Fruit fly (Drosophila melanogaster) whole organism, embryonic: ENCODE results near the gene TfAP-2.

ENCODE experiments used
- CG10543 ChIP-seq: fragments of 200-800 bp; sonication (Bioruptor generic); optimal IDR thresholded peaks from 3 replicates; lab custom pipeline; 2017; ENCODE audit warnings: missing biosample characterization, mild to moderate bottlenecking, missing genetic modification characterization, moderate library complexity
- CG10654 ChIP-seq: fragments of 200-800 bp; sonication (Bioruptor generic); optimal IDR thresholded peaks from 2 replicates; lab custom pipeline; 2016; ENCODE audit warnings: missing biosample characterization, missing genetic modification characterization
- CG12659 ChIP-seq: fragments of 200-800 bp; sonication (Bioruptor generic); optimal IDR thresholded peaks from 3 replicates; lab custom pipeline; 2017; ENCODE audit warnings: mild to moderate bottlenecking, missing biosample characterization, missing genetic modification reagents, missing genetic modification characterization
- CG13424 ChIP-seq: fragments of 200-800 bp; sonication (Bioruptor generic); optimal IDR thresholded peaks from 2 replicates; lab custom pipeline; 2019; ENCODE audit warnings: missing biosample characterization, mild to moderate bottlenecking, missing genetic modification characterization, moderate library complexity
- CG1647 ChIP-seq: fragments of 200-800 bp; sonication (Bioruptor generic); optimal IDR thresholded peaks from 3 replicates; lab custom pipeline; 2016; ENCODE audit warnings: missing biosample characterization, missing genetic modification characterization
- CG17186 ChIP-seq: fragments of 200-800 bp; sonication (Bioruptor generic); optimal IDR thresholded peaks from 3 replicates; lab custom pipeline; 2017; ENCODE audit warnings: missing biosample characterization, missing genetic modification reagents, missing genetic modification characterization
- CG2202 ChIP-seq: fragments of 200-800 bp; sonication (Bioruptor generic); optimal IDR thresholded peaks from 2 replicates; lab custom pipeline; 2018; ENCODE audit warnings: missing biosample characterization, mild to moderate bottlenecking, missing genetic modification characterization
- CG2678 ChIP-seq: fragments of 200-800 bp; sonication (Bioruptor generic); optimal IDR thresholded peaks from 3 replicates; lab custom pipeline; 2019; ENCODE audit warnings: missing biosample characterization, mild to moderate bottlenecking, missing genetic modification characterization, moderate library complexity
- CG30020 ChIP-seq: fragments of 200-800 bp; optimal IDR thresholded peaks from 2 replicates; lab custom pipeline; 2019; ENCODE audit warnings: missing biosample characterization, mild to moderate bottlenecking, missing genetic modification characterization, moderate library complexity
- CG31441 ChIP-seq: fragments of 200-800 bp; sonication (Bioruptor generic); IDR thresholded peaks from 2 replicates; pipeline ENCODE4 v1.3.6; 2022; ENCODE audit warnings: missing biosample characterization, missing genetic modification characterization
- CG3847 ChIP-seq: fragments of 200-800 bp; sonication (Bioruptor generic); IDR thresholded peaks from 2 replicates; pipeline ENCODE4 v1.3.6; 2022; ENCODE audit warnings: missing biosample characterization, missing genetic modification characterization
- CG6683 ChIP-seq: fragments of 200-800 bp; sonication (Bioruptor generic); optimal IDR thresholded peaks from 2 replicates; lab custom pipeline; 2017; ENCODE audit warnings: missing biosample characterization, mild to moderate bottlenecking, missing genetic modification characterization, missing genetic modification reagents
- CG6765 ChIP-seq: fragments of 200-800 bp; sonication (Bioruptor generic); optimal IDR thresholded peaks from 3 replicates; lab custom pipeline; 2017; ENCODE audit warnings: missing biosample characterization, mild to moderate bottlenecking, missing genetic modification characterization
- CG8359 ChIP-seq: fragments of 200-800 bp; sonication (Bioruptor generic); optimal IDR thresholded peaks from 2 replicates; lab custom pipeline; 2017; ENCODE audit warnings: missing biosample characterization, mild to moderate bottlenecking, missing genetic modification characterization, borderline replicate concordance
- CG8924 ChIP-seq: fragments of 200-800 bp; optimal IDR thresholded peaks from 3 replicates; lab custom pipeline; 2019; ENCODE audit warnings: missing biosample characterization, mild to moderate bottlenecking, missing genetic modification characterization, moderate library complexity
- Chrac-16 ChIP-seq: fragments of 200-800 bp; sonication (Bioruptor generic); optimal IDR thresholded peaks from 3 replicates; lab custom pipeline; 2016; ENCODE audit warnings: missing biosample characterization, missing genetic modification characterization
- D19B ChIP-seq: fragments of 200-800 bp; sonication (Bioruptor generic); optimal IDR thresholded peaks from 2 replicates; lab custom pipeline; 2017; ENCODE audit warnings: missing biosample characterization, mild to moderate bottlenecking, missing genetic modification characterization
- Dad ChIP-seq: fragments of 200-800 bp; sonication (Bioruptor generic); optimal IDR thresholded peaks from 3 replicates; lab custom pipeline; 2016; ENCODE audit warnings: missing biosample characterization, missing genetic modification characterization
- Dp ChIP-seq: fragments of 200-800 bp; sonication (Bioruptor generic); optimal IDR thresholded peaks from 2 replicates; lab custom pipeline; 2018; ENCODE audit warnings: missing biosample characterization, mild to moderate bottlenecking, missing genetic modification characterization, moderate library complexity
- Mad ChIP-seq: fragments of 200-800 bp; sonication (Bioruptor generic); optimal IDR thresholded peaks from 2 replicates; lab custom pipeline; 2016; ENCODE audit warnings: missing biosample characterization, missing genetic modification characterization
- Mrtf ChIP-seq: fragments of 200-800 bp; sonication (Bioruptor generic); IDR thresholded peaks from 3 replicates; pipeline ENCODE4 v1.3.6; 2022; ENCODE audit warnings: missing biosample characterization, missing genetic modification characterization
- Spps ChIP-seq: fragments of 200-800 bp; sonication (Bioruptor generic); optimal IDR thresholded peaks from 2 replicates; lab custom pipeline; 2018; ENCODE audit warnings: missing biosample characterization, mild to moderate bottlenecking, missing genetic modification characterization
- Taf1 ChIP-seq: fragments of 200-800 bp; sonication (Bioruptor generic); IDR thresholded peaks from 2 replicates; pipeline ENCODE4 v1.3.6; 2022; ENCODE audit warnings: missing biosample characterization, missing genetic modification characterization
- Usf ChIP-seq: fragments of 200-800 bp; sonication (Bioruptor generic); optimal IDR thresholded peaks from 2 replicates; lab custom pipeline; 2017; ENCODE audit warnings: missing genotype, missing biosample characterization, missing genetic modification characterization
- Xbp1 ChIP-seq: fragments of 200-800 bp; sonication (Bioruptor generic); optimal IDR thresholded peaks from 3 replicates; lab custom pipeline; 2016; ENCODE audit warnings: missing biosample characterization, mild to moderate bottlenecking, missing genetic modification characterization
- Xrp1 ChIP-seq: fragments of 200-800 bp; sonication (Bioruptor generic); IDR thresholded peaks from 2 replicates; pipeline ENCODE4 v1.3.6; 2022; ENCODE audit warnings: missing biosample characterization, missing genetic modification characterization
- amos ChIP-seq: fragments of 200-800 bp; sonication (Bioruptor generic); IDR thresholded peaks from 2 replicates; pipeline ENCODE4 v1.3.6; 2022; ENCODE audit warnings: missing biosample characterization, missing genetic modification characterization; ENCODE audit not compliant: partially characterized antibody
- bbx ChIP-seq: fragments of 200-800 bp; sonication (Bioruptor generic); IDR thresholded peaks from 2 replicates; pipeline ENCODE4 v1.3.6; 2022; ENCODE audit warnings: missing biosample characterization, missing genetic modification characterization; ENCODE audit not compliant: partially characterized antibody
- bsh ChIP-seq, 2 experiments: fragments of 200-800 bp; sonication (Bioruptor generic); optimal IDR thresholded peaks; 2 replicates each; lab custom pipeline; 2017 to 2018; ENCODE audit warnings: mild to moderate bottlenecking in 2 of 2, missing biosample characterization in 2 of 2, missing genetic modification characterization in 2 of 2, moderate library complexity in 1 of 2
- chinmo ChIP-seq: fragments of 200-800 bp; sonication (Bioruptor generic); IDR thresholded peaks from 4 replicates; pipeline ENCODE4 v1.3.6; 2022; ENCODE audit warnings: missing biosample characterization, missing genetic modification characterization; ENCODE audit not compliant: partially characterized antibody
- ci ChIP-seq: fragments of 200-800 bp; sonication (Bioruptor generic); IDR thresholded peaks from 3 replicates; pipeline ENCODE4 v1.3.6; 2022; ENCODE audit warnings: missing biosample characterization, missing genetic modification characterization
- croc ChIP-seq: fragments of 200-800 bp; sonication (Bioruptor generic); conservative IDR thresholded peaks from 3 replicates; pipeline ENCODE4 v1.3.6; 2022; ENCODE audit warnings: missing biosample characterization, missing genetic modification characterization
- crp ChIP-seq, 2 experiments: fragments of 200-800 bp; sonication (Bioruptor generic); optimal IDR thresholded peaks; 2 replicates in 1 of 2; 3 replicates in 1 of 2; lab custom pipeline; 2017; ENCODE audit warnings: missing biosample characterization in 2 of 2, missing genetic modification characterization in 2 of 2, mild to moderate bottlenecking in 1 of 2, moderate library complexity in 1 of 2
- danr ChIP-seq: fragments of 200-800 bp; sonication (Bioruptor generic); IDR thresholded peaks from 2 replicates; pipeline ENCODE4 v1.3.6; 2022; ENCODE audit warnings: missing biosample characterization, missing genetic modification characterization
- gem ChIP-seq: fragments of 200-800 bp; sonication (Bioruptor generic); optimal IDR thresholded peaks from 2 replicates; lab custom pipeline; 2019; ENCODE audit warnings: missing biosample characterization, mild to moderate bottlenecking, missing genetic modification characterization, moderate library complexity
- jumu ChIP-seq: fragments of 200-800 bp; sonication (Bioruptor generic); optimal IDR thresholded peaks from 3 replicates; lab custom pipeline; 2016; ENCODE audit warnings: missing biosample characterization, missing genetic modification characterization
- lab ChIP-seq: fragments of 200-800 bp; sonication (Bioruptor generic); optimal IDR thresholded peaks from 3 replicates; lab custom pipeline; 2017; ENCODE audit warnings: missing biosample characterization, missing genetic modification characterization, mild to moderate bottlenecking, moderate library complexity, missing genetic modification reagents
- lbe ChIP-seq: fragments of 200-800 bp; sonication (Bioruptor generic); optimal IDR thresholded peaks from 2 replicates; lab custom pipeline; 2016; ENCODE audit warnings: missing biosample characterization, mild to moderate bottlenecking, missing genetic modification characterization
- lola ChIP-seq, 3 experiments: fragments of >200 bp in 2 of 3; fragments of 200-800 bp in 1 of 3; sonication (Bioruptor generic) in 1 of 3; optimal IDR thresholded peaks; 2 replicates each; lab custom pipeline; 2017 to 2019; ENCODE audit warnings: missing biosample characterization in 3 of 3, missing genetic modification characterization in 3 of 3, mild to moderate bottlenecking in 1 of 3, moderate library complexity in 1 of 3
- lov ChIP-seq, 2 experiments: fragments of 200-800 bp in 1 of 2; fragments of >200 bp in 1 of 2; sonication (Bioruptor generic) in 1 of 2; IDR thresholded peaks in 1 of 2; optimal IDR thresholded peaks in 1 of 2; 2 replicates in 1 of 2; 3 replicates in 1 of 2; pipeline versions ENCODE4 v1.3.6 to Lab custom; 2017 to 2022; ENCODE audit warnings: missing biosample characterization in 1 of 2, missing genetic modification characterization in 1 of 2
- pros ChIP-seq: fragments of 200-800 bp; sonication (Bioruptor generic); optimal IDR thresholded peaks from 3 replicates; lab custom pipeline; 2019; ENCODE audit warnings: missing biosample characterization, mild to moderate bottlenecking, missing genetic modification characterization, moderate library complexity
- repo ChIP-seq: fragments of 200-800 bp; sonication (Bioruptor generic); optimal IDR thresholded peaks from 2 replicates; lab custom pipeline; 2016; ENCODE audit warnings: missing biosample characterization, missing genetic modification characterization
- scrt ChIP-seq: fragments of 200-800 bp; sonication (Bioruptor generic); optimal IDR thresholded peaks from 2 replicates; lab custom pipeline; 2018; ENCODE audit warnings: missing biosample characterization, mild to moderate bottlenecking, missing genetic modification characterization, moderate library complexity
- sug ChIP-seq: fragments of 200-800 bp; optimal IDR thresholded peaks from 2 replicates; lab custom pipeline; 2019; ENCODE audit warnings: missing biosample characterization, mild to moderate bottlenecking, missing genetic modification characterization, moderate library complexity
- tio ChIP-seq: fragments of 200-800 bp; sonication (Bioruptor generic); optimal IDR thresholded peaks from 2 replicates; lab custom pipeline; 2017; ENCODE audit warnings: missing biosample characterization, missing genetic modification characterization, inconsistent platforms
- tll ChIP-seq, 2 experiments: fragments of 200-800 bp in 1 of 2; fragments of >200 bp in 1 of 2; sonication (Bioruptor generic) in 1 of 2; optimal IDR thresholded peaks; 2 replicates each; lab custom pipeline; 2017 to 2019; ENCODE audit warnings: missing biosample characterization in 2 of 2, missing genetic modification characterization in 2 of 2, mild to moderate bottlenecking in 1 of 2, moderate library complexity in 1 of 2
- yki ChIP-seq: fragments of >200 bp; optimal IDR thresholded peaks from 3 replicates; lab custom pipeline; 2018

TfAP-2 gene

dm6 chr3L:21602275-21602674, 15.6 kb downstream of the TfAP-2 start:
- TF ChIP-seq bsh (GFP tag; optimal IDR thresholded peaks at IDR 0.05; lab: Kevin White, UChicago): peak in 1 of 2 experiments; percentile 16
- no peak for TF ChIP-seq CG2202

DNA sequence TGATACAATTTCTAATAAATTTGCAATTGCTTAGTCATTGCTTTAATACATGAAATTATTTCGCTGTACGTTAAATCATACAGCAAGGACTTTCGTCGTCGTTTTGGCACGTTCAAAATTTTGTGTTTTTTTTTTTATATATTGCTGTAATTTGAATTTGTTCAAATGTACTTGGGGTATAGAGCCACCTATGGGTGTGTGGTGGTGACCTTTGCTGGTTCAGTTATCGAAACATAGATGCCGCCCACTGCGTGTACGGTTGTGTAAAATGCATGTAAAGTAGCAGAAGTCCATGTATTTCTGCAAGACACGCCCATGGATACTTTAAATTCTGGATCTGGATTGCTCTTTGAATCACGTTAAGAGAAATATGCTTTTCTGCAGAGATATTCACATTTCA, 17.6 kb downstream of the TfAP-2 start:
- TF ChIP-seq chinmo (no peak), lbe (GFP tag; lab: Kevin White, UChicago) (no peak), CG10543 (no peak), jumu (GFP tag; lab: Kevin White, UChicago) (peak; percentile 51), CG31441 (GFP tag; lab: Robert Waterston, UW) (no peak), Mrtf (GFP tag; lab: Robert Waterston, UW) (peak; percentile 67), CG8359 (no peak), lola (GFP tag; optimal IDR thresholded peaks at IDR 0.05; lab: Kevin White, UChicago) (peak in 1 of 3 experiments; percentile 13), Dp (peak; percentile 57), Mad (GFP tag; lab: Kevin White, UChicago) (peak; percentile 52), ci (peak; percentile 83), CG30020 (no peak), Spps (tag; lab: Kevin White, UChicago) (no peak), lab (GFP tag; lab: Kevin White, UChicago) (no peak), scrt (GFP tag; lab: Kevin White, UChicago) (no peak), yki (lab: Kevin White, UChicago) (peak; percentile 62), danr (GFP tag; lab: Robert Waterston, UW) (peak; percentile 15; the same call in 1 of the 2 replicates), amos (peak; percentile 76), bbx (GFP tag; lab: Robert Waterston, UW) (peak; percentile 59), CG1647 (peak; percentile 6), Taf1 (GFP tag; lab: Robert Waterston, UW) (no peak; the same call in 1 of the 2 replicates), CG6683 (GFP tag; lab: Kevin White, UChicago) (no peak), CG10654 (GFP tag; lab: Kevin White, UChicago) (peak; percentile 50), crp (GFP tag; optimal IDR thresholded peaks at IDR 0.05; lab: Kevin White, UChicago) (no peak), D19B (no peak), Xbp1 (GFP tag; lab: Kevin White, UChicago) (peak; percentile 84), CG3847 (GFP tag; lab: Robert Waterston, UW) (peak; percentile 54), CG2202 (no peak), CG8924 (tag; lab: Kevin White, UChicago) (no peak), Xrp1 (GFP tag; lab: Robert Waterston, UW) (peak; percentile 37; the same call in 1 of the 2 replicates), sug (no peak), repo (peak; percentile 46), CG12659 (GFP tag; lab: Kevin White, UChicago) (no peak), CG17186 (no peak), CG6765 (GFP tag; lab: Kevin White, UChicago) (no peak), Chrac-16 (GFP tag; lab: Kevin White, UChicago) (peak; percentile 80), CG13424 (tag; lab: Kevin White, UChicago) (no peak), Dad (GFP tag; lab: Kevin White, UChicago) (peak; percentile 44), CG2678 (no peak), lov (optimal IDR thresholded peaks at IDR 0.05; lab: Kevin White, UChicago) (no peak), lov (GFP tag; IDR thresholded peaks at IDR 0.05; lab: Robert Waterston, UW) (no peak), tio (GFP tag; lab: Kevin White, UChicago) (peak; percentile 17), tll (GFP tag; optimal IDR thresholded peaks at IDR 0.05; lab: Kevin White, UChicago) (peak in 1 of 2 experiments; percentile 53), croc (0 out of 3 replicates have a peak, but pooled peaks have one; percentile 18), gem (tag; lab: Kevin White, UChicago) (no peak), Usf (no peak), pros (GFP tag; lab: Kevin White, UChicago) (no peak)
